Fruit fly (Drosophila melanogaster) whole organism, embryonic: ENCODE measurements around the gene CG33647.

Source experiments
- Bgb ChIP-seq: fragments of 200-800 bp; sonication (Bioruptor generic); IDR thresholded peaks from 2 replicates; pipeline ENCODE4 v1.3.6; 2022; ENCODE audit warnings: missing biosample characterization, missing genetic modification characterization; ENCODE audit not compliant: partially characterized antibody
- CG10147 ChIP-seq: fragments of 200-800 bp; sonication (Bioruptor generic); optimal IDR thresholded peaks from 2 replicates; lab custom pipeline; 2019; ENCODE audit warnings: missing biosample characterization, mild to moderate bottlenecking, missing genetic modification characterization, moderate library complexity
- CG11504 ChIP-seq: fragments of 200-800 bp; sonication (Bioruptor generic); optimal IDR thresholded peaks from 3 replicates; lab custom pipeline; 2019; ENCODE audit warnings: missing biosample characterization, mild to moderate bottlenecking, missing genetic modification characterization, moderate library complexity
- CG12155 ChIP-seq: fragments of 200-800 bp; sonication (Bioruptor generic); optimal IDR thresholded peaks from 3 replicates; lab custom pipeline; 2016; ENCODE audit warnings: missing biosample characterization, missing genetic modification characterization
- CG13775 ChIP-seq: fragments of 200-800 bp; sonication (Bioruptor generic); optimal IDR thresholded peaks from 3 replicates; lab custom pipeline; 2017; ENCODE audit warnings: missing biosample characterization, mild to moderate bottlenecking, missing genetic modification characterization
- CG15073 ChIP-seq: fragments of 200-800 bp; sonication (Bioruptor generic); optimal IDR thresholded peaks from 2 replicates; lab custom pipeline; 2016; ENCODE audit warnings: missing biosample characterization, missing genetic modification characterization
- CG2116 ChIP-seq: fragments of 200-800 bp; sonication (Bioruptor generic); optimal IDR thresholded peaks from 3 replicates; lab custom pipeline; 2018; ENCODE audit warnings: missing biosample characterization, mild to moderate bottlenecking, missing genetic modification characterization
- CG2875 ChIP-seq: fragments of 200-800 bp; sonication (Bioruptor generic); optimal IDR thresholded peaks from 2 replicates; lab custom pipeline; 2017; ENCODE audit warnings: missing biosample characterization, mild to moderate bottlenecking, missing genetic modification characterization, missing genetic modification reagents
- CG30403 ChIP-seq: fragments of 200-800 bp; sonication (Bioruptor generic); optimal IDR thresholded peaks from 3 replicates; lab custom pipeline; 2016; ENCODE audit warnings: missing biosample characterization, missing genetic modification characterization
- CG42726 ChIP-seq: fragments of 200-800 bp; sonication (Bioruptor generic); IDR thresholded peaks from 2 replicates; pipeline ENCODE4 v1.3.6; 2022; ENCODE audit warnings: missing biosample characterization, missing genetic modification characterization; ENCODE audit not compliant: partially characterized antibody
- CG4730 ChIP-seq: fragments of 200-800 bp; sonication (Bioruptor generic); IDR thresholded peaks from 2 replicates; pipeline ENCODE4 v1.3.6; 2022; ENCODE audit warnings: missing biosample characterization, missing genetic modification characterization
- CG4854 ChIP-seq: fragments of 200-800 bp; sonication (Bioruptor generic); optimal IDR thresholded peaks from 2 replicates; lab custom pipeline; 2016; ENCODE audit warnings: missing biosample characterization, missing genetic modification characterization, inconsistent platforms
- CTCF ChIP-seq: fragments of 200-800 bp; sonication (Bioruptor generic); optimal IDR thresholded peaks from 2 replicates; lab custom pipeline; 2017; ENCODE audit warnings: missing biosample characterization, mild to moderate bottlenecking, missing genetic modification characterization, moderate library complexity
- Dip2 ChIP-seq: fragments of 200-800 bp; sonication (Bioruptor generic); IDR thresholded peaks from 2 replicates; pipeline ENCODE4 v1.3.6; 2022; ENCODE audit warnings: missing biosample characterization, missing genetic modification characterization
- ERR ChIP-seq: fragments of 200-800 bp; sonication (Bioruptor generic); optimal IDR thresholded peaks from 2 replicates; lab custom pipeline; 2016; ENCODE audit warnings: missing biosample characterization, missing genetic modification characterization
- Eip74EF ChIP-seq, 2 experiments: fragments of 200-800 bp in 1 of 2; fragments of >200 bp in 1 of 2; sonication (Bioruptor generic) in 1 of 2; optimal IDR thresholded peaks; 2 replicates each; lab custom pipeline; 2017 to 2019; ENCODE audit warnings: missing biosample characterization in 2 of 2, missing genetic modification characterization in 2 of 2, mild to moderate bottlenecking in 1 of 2, moderate library complexity in 1 of 2
- Gsc ChIP-seq: fragments of 200-800 bp; sonication (Bioruptor generic); IDR thresholded peaks from 2 replicates; pipeline ENCODE4 v1.3.6; 2022; ENCODE audit warnings: missing biosample characterization, missing genetic modification characterization
- HLH3B ChIP-seq: fragments of 200-800 bp; sonication (Bioruptor generic); IDR thresholded peaks from 2 replicates; pipeline ENCODE4 v1.3.6; 2022; ENCODE audit warnings: missing biosample characterization, missing genetic modification characterization
- Hmx ChIP-seq: fragments of 200-800 bp; sonication (Bioruptor generic); optimal IDR thresholded peaks from 2 replicates; lab custom pipeline; 2016; ENCODE audit warnings: missing biosample characterization, missing genetic modification characterization
- Hr51 ChIP-seq, 2 experiments: fragments of 200-800 bp; sonication (Bioruptor generic); optimal IDR thresholded peaks; 2 replicates in 1 of 2; 3 replicates in 1 of 2; lab custom pipeline; 2016 to 2018; ENCODE audit warnings: missing biosample characterization in 2 of 2, missing genetic modification characterization in 2 of 2, mild to moderate bottlenecking in 1 of 2, moderate library complexity in 1 of 2
- Kr ChIP-seq: fragments of 200-800 bp; sonication (Bioruptor generic); optimal IDR thresholded peaks from 2 replicates; lab custom pipeline; 2017; ENCODE audit warnings: missing biosample characterization, mild to moderate bottlenecking, missing genetic modification characterization
- Med ChIP-seq: fragments of 200-800 bp; sonication (Bioruptor generic); peaks from one replicate; lab custom pipeline; 2016; ENCODE audit warnings: missing biosample characterization, missing genetic modification characterization, mild to moderate bottlenecking, inconsistent platforms, moderate library complexity
- NK7.1 ChIP-seq: fragments of 200-800 bp; sonication (Bioruptor generic); optimal IDR thresholded peaks from 3 replicates; lab custom pipeline; 2016; ENCODE audit warnings: missing biosample characterization, missing genetic modification characterization
- Nf-YC ChIP-seq: fragments of 200-800 bp; optimal IDR thresholded peaks from 3 replicates; lab custom pipeline; 2019; ENCODE audit warnings: missing biosample characterization, mild to moderate bottlenecking, missing genetic modification characterization, moderate library complexity
- Side ChIP-seq: fragments of 200-800 bp; sonication (Bioruptor generic); optimal IDR thresholded peaks from 2 replicates; lab custom pipeline; 2016; ENCODE audit warnings: missing biosample characterization, missing genetic modification characterization
- Sin3A ChIP-seq: fragments of >200 bp; optimal IDR thresholded peaks from 2 replicates; lab custom pipeline; 2018
- Sry-δ ChIP-seq: fragments of 200-800 bp; sonication (Bioruptor generic); optimal IDR thresholded peaks from 2 replicates; lab custom pipeline; 2016; ENCODE audit warnings: missing biosample characterization, missing genetic modification characterization
- TFAM ChIP-seq: fragments of 200-800 bp; sonication (Bioruptor generic); optimal IDR thresholded peaks from 2 replicates; lab custom pipeline; 2017; ENCODE audit warnings: missing biosample characterization, missing genetic modification characterization, inconsistent platforms
- Usf ChIP-seq: fragments of 200-800 bp; sonication (Bioruptor generic); optimal IDR thresholded peaks from 2 replicates; lab custom pipeline; 2017; ENCODE audit warnings: missing genotype, missing biosample characterization, missing genetic modification characterization
- btn ChIP-seq: fragments of 200-800 bp; sonication (Bioruptor generic); optimal IDR thresholded peaks from 2 replicates; lab custom pipeline; 2016; ENCODE audit warnings: missing biosample characterization, missing genetic modification characterization
- caup ChIP-seq: fragments of 200-800 bp; sonication (Bioruptor generic); optimal IDR thresholded peaks from 3 replicates; lab custom pipeline; 2017; ENCODE audit warnings: missing biosample characterization, mild to moderate bottlenecking, missing genetic modification characterization, moderate library complexity; ENCODE audit not compliant: severe bottlenecking
- ci ChIP-seq: fragments of 200-800 bp; sonication (Bioruptor generic); IDR thresholded peaks from 3 replicates; pipeline ENCODE4 v1.3.6; 2022; ENCODE audit warnings: missing biosample characterization, missing genetic modification characterization
- dimm ChIP-seq: fragments of 200-800 bp; sonication (Bioruptor generic); IDR thresholded peaks from 2 replicates; pipeline ENCODE4 v1.3.6; 2022; ENCODE audit warnings: missing biosample characterization, missing genetic modification characterization
- dm ChIP-seq: fragments of 200-800 bp; sonication (Bioruptor generic); optimal IDR thresholded peaks from 3 replicates; lab custom pipeline; 2016; ENCODE audit warnings: missing biosample characterization, missing genetic modification characterization
- ems ChIP-seq: fragments of 200-800 bp; sonication (Bioruptor generic); optimal IDR thresholded peaks from 3 replicates; lab custom pipeline; 2016; ENCODE audit warnings: missing biosample characterization, missing genetic modification characterization
- ewg ChIP-seq: fragments of 200-800 bp; sonication (Bioruptor generic); optimal IDR thresholded peaks from 3 replicates; lab custom pipeline; 2017; ENCODE audit warnings: mild to moderate bottlenecking, missing biosample characterization, missing genetic modification reagents, missing genetic modification characterization
- fd64A ChIP-seq: fragments of 200-800 bp; sonication (Bioruptor generic); optimal IDR thresholded peaks from 3 replicates; lab custom pipeline; 2018; ENCODE audit warnings: missing biosample characterization, mild to moderate bottlenecking, missing genetic modification characterization
- kni ChIP-seq: fragments of 200-800 bp; sonication (Bioruptor generic); optimal IDR thresholded peaks from 3 replicates; lab custom pipeline; 2017; ENCODE audit warnings: mild to moderate bottlenecking, missing biosample characterization, missing genetic modification reagents, missing genetic modification characterization
- lbe ChIP-seq: fragments of 200-800 bp; sonication (Bioruptor generic); optimal IDR thresholded peaks from 2 replicates; lab custom pipeline; 2016; ENCODE audit warnings: missing biosample characterization, mild to moderate bottlenecking, missing genetic modification characterization
- mam ChIP-seq: fragments of 200-800 bp; sonication (Bioruptor generic); optimal IDR thresholded peaks from 3 replicates; lab custom pipeline; 2016; ENCODE audit warnings: missing biosample characterization, missing genetic modification characterization
- odd ChIP-seq: fragments of 200-800 bp; sonication (Bioruptor generic); optimal IDR thresholded peaks from 2 replicates; lab custom pipeline; 2017; ENCODE audit warnings: missing biosample characterization, mild to moderate bottlenecking, missing genetic modification characterization
- pzg ChIP-seq: fragments of 200-800 bp; sonication (Bioruptor generic); optimal IDR thresholded peaks from 3 replicates; lab custom pipeline; 2018; ENCODE audit warnings: missing biosample characterization, mild to moderate bottlenecking, missing genetic modification characterization, moderate library complexity
- row ChIP-seq: fragments of 200-800 bp; sonication (Bioruptor generic); IDR thresholded peaks from 3 replicates; pipeline ENCODE4 v1.3.6; 2022; ENCODE audit warnings: missing biosample characterization, missing genetic modification characterization
- sd ChIP-seq: fragments of 200-800 bp; sonication (Bioruptor generic); optimal IDR thresholded peaks from 3 replicates; lab custom pipeline; 2018; ENCODE audit warnings: missing biosample characterization, mild to moderate bottlenecking, missing genetic modification characterization, moderate library complexity
- sens-2 ChIP-seq: fragments of 200-800 bp; sonication (Bioruptor generic); IDR thresholded peaks from 2 replicates; pipeline ENCODE4 v1.3.6; 2022; ENCODE audit warnings: missing biosample characterization, missing genetic modification characterization
- seq ChIP-seq: fragments of 200-800 bp; sonication (Bioruptor generic); IDR thresholded peaks from 2 replicates; pipeline ENCODE4 v1.3.6; 2022; ENCODE audit warnings: missing biosample characterization, missing genetic modification characterization
- shn ChIP-seq: fragments of 200-800 bp; sonication (Bioruptor generic); optimal IDR thresholded peaks from 3 replicates; lab custom pipeline; 2016; ENCODE audit warnings: missing biosample characterization, missing genetic modification characterization
- sob ChIP-seq: fragments of 200-800 bp; sonication (Bioruptor generic); IDR thresholded peaks from 2 replicates; pipeline ENCODE4 v1.3.6; 2022; ENCODE audit warnings: missing biosample characterization, missing genetic modification characterization
- trem ChIP-seq: fragments of 200-800 bp; optimal IDR thresholded peaks from 3 replicates; lab custom pipeline; 2019; ENCODE audit warnings: missing biosample characterization, mild to moderate bottlenecking, missing genetic modification characterization, moderate library complexity
- vnd ChIP-seq: fragments of 200-800 bp; sonication (Bioruptor generic); IDR thresholded peaks from 3 replicates; pipeline ENCODE4 v1.3.6; 2022; ENCODE audit warnings: missing biosample characterization, missing genetic modification characterization; ENCODE audit not compliant: partially characterized antibody
- vvl ChIP-seq: fragments of 200-800 bp; sonication (Bioruptor generic); IDR thresholded peaks from 2 replicates; pipeline ENCODE4 v1.3.6; 2022; ENCODE audit warnings: missing biosample characterization, missing genetic modification characterization
- zfh1 ChIP-seq: fragments of 200-800 bp; sonication (Bioruptor generic); IDR thresholded peaks from 3 replicates; pipeline ENCODE4 v1.3.6; 2022; ENCODE audit warnings: missing biosample characterization, missing genetic modification characterization

CG33647 gene

dm6 chr3L:19264141-19264487 lies 28.0 kb downstream of the CG33647 start, which contains the start of gene Max:
Gene Max (minus strand): TSS chr3L:19264184.
- no peak for TF ChIP-seq dimm
- peak; percentile 89 for TF ChIP-seq row
- 0 out of 2 replicates have a peak, but pooled peaks have one; percentile 21 for TF ChIP-seq CG4730
- no peak for TF ChIP-seq shn
- TF ChIP-seq fd64A (GFP tag; lab: Kevin White, UChicago) = no peak
- peak; percentile 81 for TF ChIP-seq Med (GFP tag; lab: Kevin White, UChicago)
- TF ChIP-seq Gsc (GFP tag; lab: Robert Waterston, UW) = no peak
- peak; percentile 66 for TF ChIP-seq CG30403 (GFP tag; lab: Kevin White, UChicago)
- peak; percentile 5 for TF ChIP-seq Sry-δ
- no peak for TF ChIP-seq Side (GFP tag; lab: Kevin White, UChicago)
- peak; percentile 37 for TF ChIP-seq lbe (GFP tag; lab: Kevin White, UChicago)
- TF ChIP-seq trem (tag; lab: Kevin White, UChicago) = peak; percentile 90
- TF ChIP-seq pzg = peak; percentile 77
- no peak for TF ChIP-seq Bgb (GFP tag; lab: Robert Waterston, UW)
- TF ChIP-seq ewg (GFP tag; lab: Kevin White, UChicago) = peak; percentile 69
- TF ChIP-seq CG15073 (GFP tag; lab: Kevin White, UChicago) = no peak
- TF ChIP-seq Dip2 (GFP tag; lab: Robert Waterston, UW) = no peak
- peak; percentile 77 for TF ChIP-seq sob (GFP tag; lab: Robert Waterston, UW)
- TF ChIP-seq Nf-YC (tag; lab: Kevin White, UChicago) = no peak
- TF ChIP-seq TFAM (GFP tag; lab: Kevin White, UChicago) = no peak
- no peak for TF ChIP-seq NK7.1
- TF ChIP-seq caup = peak; percentile 75
- TF ChIP-seq CG10147 (GFP tag; lab: Kevin White, UChicago) = no peak
- TF ChIP-seq CTCF (GFP tag; lab: Kevin White, UChicago) = no peak
- no peak for TF ChIP-seq Usf
- TF ChIP-seq odd (GFP tag; lab: Kevin White, UChicago) = peak; percentile 48
- no peak for TF ChIP-seq vnd (GFP tag; lab: Robert Waterston, UW)
- peak; percentile 80 for TF ChIP-seq zfh1 (GFP tag; lab: Robert Waterston, UW)
- TF ChIP-seq sd (tag; lab: Kevin White, UChicago) = peak; percentile 64
- TF ChIP-seq CG2875 (GFP tag; lab: Kevin White, UChicago) = peak; percentile 52
- no peak for TF ChIP-seq ERR
- TF ChIP-seq vvl = peak; percentile 90
- TF ChIP-seq btn = no peak
- no peak for TF ChIP-seq Kr (GFP tag; lab: Kevin White, UChicago)
- TF ChIP-seq CG13775 = peak; percentile 75
- TF ChIP-seq kni (GFP tag; lab: Kevin White, UChicago) = no peak
- peak; percentile 87 for TF ChIP-seq ci (GFP tag; lab: Robert Waterston, UW)
- TF ChIP-seq CG12155 = peak; percentile 64
- no peak for TF ChIP-seq Eip74EF (GFP tag; optimal IDR thresholded peaks at IDR 0.05; lab: Kevin White, UChicago)
- TF ChIP-seq seq (GFP tag; lab: Robert Waterston, UW) = peak; percentile 57; the same call in 1 of the 2 replicates
- TF ChIP-seq HLH3B = peak; percentile 74
- peak; percentile 3 for TF ChIP-seq CG4854 (GFP tag; lab: Kevin White, UChicago)
- no peak for TF ChIP-seq CG42726 (GFP tag; lab: Robert Waterston, UW)
- peak; percentile 30 for TF ChIP-seq ems
- TF ChIP-seq Sin3A (lab: Kevin White, UChicago) = no peak
- TF ChIP-seq sens-2 (GFP tag; lab: Robert Waterston, UW) = 0 out of 2 replicates have a peak, but pooled peaks have one; percentile 20
- TF ChIP-seq Hmx (GFP tag; lab: Kevin White, UChicago) = no peak
- peak; percentile 50 for TF ChIP-seq CG2116 (GFP tag; lab: Kevin White, UChicago)
- TF ChIP-seq mam (GFP tag; lab: Kevin White, UChicago) = no peak
- TF ChIP-seq dm (GFP tag; lab: Kevin White, UChicago) = peak; percentile 22
- TF ChIP-seq CG11504 (tag; lab: Kevin White, UChicago) = peak; percentile 80
- peak in 1 of 2 experiments; percentile 82 for TF ChIP-seq Hr51 (GFP tag; optimal IDR thresholded peaks at IDR 0.05; lab: Kevin White, UChicago)
